Fruit fly (Drosophila melanogaster): Measurements from ENCODE around the gene atk.

DNA sequence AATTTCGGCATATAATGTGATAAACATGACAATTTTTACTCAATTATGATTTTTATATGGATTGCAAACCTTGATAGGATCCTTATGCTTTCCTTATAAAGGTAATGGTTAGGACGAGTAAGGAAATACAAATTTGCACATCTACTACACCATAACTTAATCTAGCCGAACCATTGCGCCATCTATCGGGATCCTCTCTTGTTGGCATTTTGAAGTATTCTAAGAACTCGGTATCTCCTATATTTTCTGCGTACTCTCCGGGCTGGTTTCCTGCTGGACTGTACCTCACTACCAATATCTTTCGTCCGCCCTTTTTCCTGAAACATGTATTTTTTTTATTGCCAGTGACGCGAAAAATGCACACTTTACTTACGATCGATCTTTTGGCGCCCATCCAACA lies at the start of gene atk:
- TF ChIP-seq Hr4 (GFP tag; optimal IDR thresholded peaks at IDR 0.05) (no peak), eg (GFP tag; IDR thresholded peaks at IDR 0.05) (no peak), Hr39 (GFP tag; optimal IDR thresholded peaks at IDR 0.05) (no peak)
